Worm (Caenorhabditis elegans) whole organism, young adult: ENCODE results near the gene hrg-6.

Experiments used
- B0019.2 ChIP-seq: fragments of 200-800 bp; sonication (Bioruptor generic); conservative IDR thresholded peaks from 2 replicates; pipeline ENCODE4 v1.3.6; 2022; ENCODE audit warnings: missing genetic modification reagents, missing genetic modification characterization, missing compliant biosample characterization
- B0336.3 ChIP-seq: fragments of 200-800 bp; sonication (Bioruptor generic); IDR thresholded peaks from 2 replicates; pipeline ENCODE4 v1.3.6; 2022; ENCODE audit warnings: missing genetic modification characterization, missing compliant biosample characterization
- C17E4.6 ChIP-seq: fragments of 200-800 bp; sonication (Bioruptor generic); IDR thresholded peaks from 2 replicates; pipeline ENCODE4 v1.3.6; 2022; ENCODE audit warnings: missing genetic modification reagents, missing genetic modification characterization, missing compliant biosample characterization
- F10E7.11 ChIP-seq: sonication (generic microtip); optimal IDR thresholded peaks from 2 replicates; lab custom pipeline; 2017; ENCODE audit warnings: mild to moderate bottlenecking, missing genetic modification characterization, moderate library complexity, missing compliant biosample characterization
- F49E8.2 ChIP-seq: sonication (generic microtip); optimal IDR thresholded peaks from 3 replicates; lab custom pipeline; 2017; ENCODE audit warnings: missing genetic modification characterization, mild to moderate bottlenecking, missing compliant biosample characterization, antibody characterized with exemption, moderate library complexity; ENCODE audit not compliant: insufficient read depth
- F52B5.7 ChIP-seq: sonication (generic microtip); optimal IDR thresholded peaks from 2 replicates; lab custom pipeline; 2016; ENCODE audit warnings: mild to moderate bottlenecking, missing genetic modification characterization, missing compliant biosample characterization
- T07F8.4 ChIP-seq: sonication (generic microtip); optimal IDR thresholded peaks from 2 replicates; lab custom pipeline; 2016; ENCODE audit warnings: mild to moderate bottlenecking, missing genetic modification characterization, moderate library complexity, missing compliant biosample characterization
- Y53G8AR.9 ChIP-seq: fragments of 200-800 bp; sonication (Bioruptor generic); conservative IDR thresholded peaks from 2 replicates; pipeline ENCODE4 v1.3.6; 2022; ENCODE audit warnings: missing genetic modification reagents, missing genetic modification characterization, missing compliant biosample characterization
- aptf-2 ChIP-seq: fragments of 200-800 bp; sonication (Bioruptor generic); conservative IDR thresholded peaks from 2 replicates; pipeline ENCODE4 v1.3.6; 2022; ENCODE audit warnings: missing genetic modification reagents, missing genetic modification characterization, missing compliant biosample characterization
- atf-7 ChIP-seq: sonication (generic microtip); optimal IDR thresholded peaks from 2 replicates; lab custom pipeline; 2017; ENCODE audit warnings: mild to moderate bottlenecking, missing genetic modification characterization, missing compliant biosample characterization
- athp-1 ChIP-seq: sonication (generic microtip); optimal IDR thresholded peaks from 2 replicates; lab custom pipeline; 2017; ENCODE audit warnings: mild to moderate bottlenecking, missing genetic modification characterization, missing compliant biosample characterization
- attf-5 ChIP-seq: fragments of 200-800 bp; sonication (Bioruptor generic); optimal IDR thresholded peaks from 2 replicates; lab custom pipeline; 2018; ENCODE audit warnings: mild to moderate bottlenecking, missing genetic modification characterization, missing compliant biosample characterization
- bed-1 ChIP-seq: fragments of 200-800 bp; sonication (Bioruptor generic); IDR thresholded peaks from 2 replicates; pipeline ENCODE4 v1.3.6; 2022; ENCODE audit warnings: missing genetic modification reagents, missing genetic modification characterization, missing compliant biosample characterization
- bed-2 ChIP-seq: fragments of 200-800 bp; sonication (Bioruptor generic); IDR thresholded peaks from 2 replicates; pipeline ENCODE4 v1.3.6; 2022; ENCODE audit warnings: missing genetic modification reagents, missing genetic modification characterization, missing compliant biosample characterization
- cebp-1 ChIP-seq, 2 experiments: fragments of 200-800 bp in 1 of 2; sonication (Bioruptor generic) in 1 of 2; sonication (generic microtip) in 1 of 2; IDR thresholded peaks in 1 of 2; optimal IDR thresholded peaks in 1 of 2; 2 replicates each; pipeline versions ENCODE4 v1.3.6 to Lab custom; 2017 to 2022; ENCODE audit warnings: missing compliant biosample characterization in 2 of 2, missing genetic modification characterization in 2 of 2, mild to moderate bottlenecking in 1 of 2, missing genetic modification reagents in 1 of 2, moderate library complexity in 1 of 2
- ceh-27 ChIP-seq: fragments of 200-800 bp; sonication (Bioruptor generic); optimal IDR thresholded peaks from 2 replicates; lab custom pipeline; 2018; ENCODE audit warnings: mild to moderate bottlenecking, missing genetic modification characterization, moderate library complexity, missing compliant biosample characterization
- ceh-91 ChIP-seq: fragments of 200-800 bp; sonication (Bioruptor generic); IDR thresholded peaks from 2 replicates; pipeline ENCODE4 v1.3.6; 2022; ENCODE audit warnings: missing genetic modification reagents, missing genetic modification characterization, missing compliant biosample characterization
- dox-1 ChIP-seq: fragments of 200-800 bp; sonication (Bioruptor generic); IDR thresholded peaks from 2 replicates; pipeline ENCODE4 v1.3.6; 2022; ENCODE audit warnings: missing genetic modification reagents, missing genetic modification characterization, missing compliant biosample characterization
- dpff-1 ChIP-seq: sonication (generic microtip); optimal IDR thresholded peaks from 2 replicates; lab custom pipeline; 2017; ENCODE audit warnings: mild to moderate bottlenecking, missing genetic modification characterization, missing compliant biosample characterization
- ekl-4 ChIP-seq: fragments of 200-800 bp; sonication (Bioruptor generic); IDR thresholded peaks from 2 replicates; pipeline ENCODE4 v1.3.6; 2022; ENCODE audit warnings: missing genetic modification reagents, missing genetic modification characterization, missing compliant biosample characterization
- hrde-1 ChIP-seq: sonication (generic microtip); optimal IDR thresholded peaks from 2 replicates; lab custom pipeline; 2016; ENCODE audit warnings: missing genetic modification characterization, mild to moderate bottlenecking, missing compliant biosample characterization, moderate library complexity, missing genotype, missing genetic modification reagents, borderline replicate concordance
- let-607 ChIP-seq, 2 experiments: fragments of 200-800 bp in 1 of 2; sonication (Bioruptor generic) in 1 of 2; sonication (generic microtip) in 1 of 2; optimal IDR thresholded peaks; 2 replicates each; lab custom pipeline; 2016 to 2018; ENCODE audit warnings: mild to moderate bottlenecking in 2 of 2, missing compliant biosample characterization in 2 of 2, missing genetic modification characterization in 2 of 2, moderate library complexity in 2 of 2, missing genotype in 1 of 2
- lin-26 ChIP-seq: fragments of 200-800 bp; sonication (Bioruptor generic); IDR thresholded peaks from 2 replicates; pipeline ENCODE4 v1.3.6; 2022; ENCODE audit warnings: missing genetic modification reagents, missing genetic modification characterization, missing compliant biosample characterization
- lin-40 ChIP-seq: sonication (generic microtip); optimal IDR thresholded peaks from 2 replicates; lab custom pipeline; 2016; ENCODE audit warnings: missing genetic modification characterization, mild to moderate bottlenecking, missing compliant biosample characterization, missing genotype, missing genetic modification reagents
- lsl-1 ChIP-seq: fragments of 200-800 bp; sonication (Bioruptor generic); optimal IDR thresholded peaks from 2 replicates; lab custom pipeline; 2018; ENCODE audit warnings: mild to moderate bottlenecking, missing genetic modification characterization, moderate library complexity, missing compliant biosample characterization
- lsy-27 ChIP-seq: sonication (generic microtip); optimal IDR thresholded peaks from 2 replicates; lab custom pipeline; 2017; ENCODE audit warnings: missing genetic modification characterization, mild to moderate bottlenecking, missing compliant biosample characterization, antibody characterized with exemption, missing genotype, borderline replicate concordance; ENCODE audit not compliant: insufficient read depth
- mxl-1 ChIP-seq: sonication (generic microtip); optimal IDR thresholded peaks from 2 replicates; lab custom pipeline; 2016; ENCODE audit warnings: missing genetic modification characterization, missing compliant biosample characterization
- nfyb-1 ChIP-seq: fragments of 200-800 bp; sonication (Bioruptor generic); IDR thresholded peaks from 2 replicates; pipeline ENCODE4 v1.3.6; 2022; ENCODE audit warnings: missing genetic modification reagents, missing genetic modification characterization, missing compliant biosample characterization
- pbrm-1 ChIP-seq: fragments of 200-800 bp; sonication (Bioruptor generic); IDR thresholded peaks from 2 replicates; pipeline ENCODE4 v1.3.6; 2022; ENCODE audit warnings: missing genetic modification reagents, missing genetic modification characterization, missing compliant biosample characterization
- snpc-1.3 ChIP-seq: sonication (generic microtip); optimal IDR thresholded peaks from 2 replicates; lab custom pipeline; 2017; ENCODE audit warnings: missing genetic modification characterization, mild to moderate bottlenecking, missing compliant biosample characterization, antibody characterized with exemption, moderate library complexity, missing genotype, missing genetic modification reagents; ENCODE audit not compliant: insufficient read depth
- tbp1 ChIP-seq: fragments of 200-800 bp; sonication (Bioruptor generic); optimal IDR thresholded peaks from 2 replicates; lab custom pipeline; 2018; ENCODE audit warnings: mild to moderate bottlenecking, missing genetic modification characterization, missing compliant biosample characterization
- tbx-9 ChIP-seq: sonication (generic microtip); optimal IDR thresholded peaks from 2 replicates; lab custom pipeline; 2016; ENCODE audit warnings: borderline replicate concordance, missing genetic modification characterization, inconsistent platforms, missing compliant biosample characterization
- ztf-25 ChIP-seq: fragments of 200-800 bp; sonication (Bioruptor generic); IDR thresholded peaks from 2 replicates; pipeline ENCODE4 v1.3.6; 2022; ENCODE audit warnings: missing genetic modification reagents, missing genetic modification characterization, missing compliant biosample characterization

Gene hrg-6

DNA sequence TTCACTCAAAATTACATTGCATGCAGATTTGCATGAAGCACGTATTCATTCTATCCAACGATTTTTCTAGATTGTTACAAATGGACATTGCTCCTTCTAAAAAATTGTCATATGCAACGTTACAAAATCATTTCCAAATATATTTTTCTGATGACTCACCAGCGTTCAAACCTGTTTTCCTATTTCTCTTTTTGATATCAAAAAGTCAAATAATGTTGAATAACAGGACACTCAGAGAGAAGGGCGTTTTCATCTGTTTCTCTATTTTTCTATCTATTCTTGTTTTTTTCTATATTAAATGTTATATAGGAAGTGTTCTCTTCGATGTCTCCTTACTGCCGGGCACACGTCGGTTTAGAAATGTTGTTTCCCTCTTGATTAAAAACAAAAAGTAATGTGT, 25.5 kb upstream of the hrg-6 start:
- TF ChIP-seq tbx-9 (tag; lab: Kevin White, UChicago) (no peak), F52B5.7 (tag; lab: Kevin White, UChicago) (no peak), ceh-27 (GFP tag; lab: Kevin White, UChicago) (no peak), bed-1 (GFP tag; lab: Robert Waterston, UW) (no peak), mxl-1 (tag; lab: Kevin White, UChicago) (no peak), dpff-1 (tag; lab: Kevin White, UChicago) (no peak), lin-26 (GFP tag; lab: Robert Waterston, UW) (no peak)
- TF ChIP-seq, all 124 proteins: peak for 0

DNA sequence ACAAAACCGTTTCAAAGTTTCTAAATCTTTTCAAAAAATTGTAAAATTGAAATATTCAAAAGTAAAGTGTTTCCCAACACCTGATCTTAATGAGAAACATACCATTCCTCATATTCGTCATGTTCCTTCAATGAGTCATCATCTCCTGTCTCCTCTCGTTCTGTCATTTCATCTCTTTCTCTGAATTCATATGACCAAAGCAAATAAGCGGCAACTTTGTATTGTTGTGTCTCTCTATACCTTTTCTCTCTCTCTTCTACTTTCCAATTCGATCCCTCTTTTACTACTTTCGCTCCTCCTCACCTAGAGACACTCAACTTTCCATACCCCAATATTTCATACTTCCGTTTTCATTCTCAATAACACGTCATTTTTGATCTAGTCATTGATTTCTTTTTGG, 24.1 kb upstream of the hrg-6 start:
- TF ChIP-seq C17E4.6 (GFP tag; lab: Robert Waterston, UW): no peak
- peak; percentile 54 for TF ChIP-seq ceh-27 (GFP tag; lab: Kevin White, UChicago)
- no peak for TF ChIP-seq F49E8.2 (tag; lab: Kevin White, UChicago)
- TF ChIP-seq pbrm-1: no peak
- no peak for TF ChIP-seq Y53G8AR.9
- no peak for TF ChIP-seq mxl-1 (tag; lab: Kevin White, UChicago)
- TF ChIP-seq attf-5: no peak
- no peak for TF ChIP-seq athp-1
- TF ChIP-seq cebp-1 (GFP tag; IDR thresholded peaks at IDR 0.05; lab: Robert Waterston, UW): no peak
- peak; percentile 31 for TF ChIP-seq cebp-1 (tag; optimal IDR thresholded peaks at IDR 0.05; lab: Kevin White, UChicago)
- no peak for TF ChIP-seq F10E7.11 (tag; lab: Kevin White, UChicago)
- no peak for TF ChIP-seq tbp1 (GFP tag; lab: Kevin White, UChicago)
- TF ChIP-seq ceh-91 (GFP tag; lab: Robert Waterston, UW): no peak
- TF ChIP-seq snpc-1.3: no peak
- no peak for TF ChIP-seq lin-40 (tag; lab: Kevin White, UChicago)
- no peak for TF ChIP-seq let-607 (tag; optimal IDR thresholded peaks at IDR 0.05; lab: Kevin White, UChicago)
- TF ChIP-seq T07F8.4: no peak
- no peak for TF ChIP-seq dox-1 (GFP tag; lab: Robert Waterston, UW)

DNA sequence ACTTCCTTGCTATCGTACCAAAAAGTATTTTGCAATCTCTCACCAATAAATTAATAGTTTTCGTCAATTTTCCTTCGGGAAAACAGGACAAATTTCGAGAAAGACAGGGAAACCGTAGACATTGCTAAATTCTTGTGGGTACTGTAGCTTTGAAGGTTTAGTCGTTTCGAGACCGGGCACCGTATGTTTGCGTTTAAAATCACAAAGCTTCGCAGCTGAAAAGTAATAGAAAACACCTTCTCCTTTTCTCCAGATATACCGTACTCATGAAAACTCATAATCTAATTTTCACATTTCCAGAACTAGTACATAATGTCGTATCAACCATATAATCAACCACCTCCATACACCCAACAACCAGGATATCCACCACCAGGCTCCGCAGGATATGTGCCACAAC, 23.4 kb upstream of the hrg-6 start, which contains the start of gene F13H10.6:
TSS of gene F13H10.6 (plus strand) at position 301 of the 400 bp plus-strand sequence.
- no peak for TF ChIP-seq lsl-1 (GFP tag; lab: Kevin White, UChicago)
- no peak for TF ChIP-seq let-607 (tag; optimal IDR thresholded peaks at IDR 0.05; lab: Kevin White, UChicago)
- TF ChIP-seq aptf-2: no peak
- TF ChIP-seq lsy-27 (tag; lab: Kevin White, UChicago): no peak
- no peak for TF ChIP-seq ekl-4 (GFP tag; lab: Robert Waterston, UW)
- TF ChIP-seq ztf-25 (GFP tag; lab: Robert Waterston, UW): no peak
- TF ChIP-seq lin-40 (tag; lab: Kevin White, UChicago): no peak
- TF ChIP-seq nfyb-1: no peak
- TF ChIP-seq B0019.2 (GFP tag; lab: Robert Waterston, UW): no peak
- no peak for TF ChIP-seq dpff-1 (tag; lab: Kevin White, UChicago)
- TF ChIP-seq B0336.3 (GFP tag; lab: Robert Waterston, UW): no peak
- no peak for TF ChIP-seq bed-2 (GFP tag; lab: Robert Waterston, UW)
- TF ChIP-seq atf-7 (tag; lab: Kevin White, UChicago): no peak
- TF ChIP-seq hrde-1 (tag; lab: Kevin White, UChicago): no peak
